Worm (Caenorhabditis elegans) whole organism, midembryonic: ENCODE measurements around the gene nhr-138.
"Not testable (repeated sequence)": the region's sequence is repeated elsewhere in the genome, so short reads cannot be mapped to it uniquely, and the experiment has no call there.

Source experiments
- T22C8.4 ChIP-seq: fragments of 200-800 bp; sonication (Bioruptor generic); IDR thresholded peaks from 2 replicates; pipeline ENCODE4 v1.3.6; 2022; ENCODE audit warnings: missing genetic modification characterization, missing compliant biosample characterization
- cog-1 ChIP-seq: sonication (generic microtip); optimal IDR thresholded peaks from 2 replicates; lab custom pipeline; 2016; ENCODE audit warnings: missing genetic modification characterization, missing compliant biosample characterization
- flt-1 ChIP-seq: fragments of 200-800 bp; sonication (Bioruptor generic); IDR thresholded peaks from 2 replicates; pipeline ENCODE4 v1.3.6; 2022; ENCODE audit warnings: missing genetic modification characterization, missing compliant biosample characterization
- klf-2 ChIP-seq: fragments of 200-800 bp; sonication (Bioruptor generic); conservative IDR thresholded peaks from 2 replicates; pipeline ENCODE4 v1.3.6; 2022; ENCODE audit warnings: missing genetic modification reagents, missing genetic modification characterization, missing compliant biosample characterization
- med-1 ChIP-seq: sonication (generic microtip); optimal IDR thresholded peaks from 2 replicates; lab custom pipeline; 2017; ENCODE audit warnings: missing genetic modification characterization, mild to moderate bottlenecking, missing compliant biosample characterization, antibody characterized with exemption, missing genetic modification reagents; ENCODE audit not compliant: insufficient read depth
- ref-1 ChIP-seq: fragments of 200-800 bp; sonication (Bioruptor generic); conservative IDR thresholded peaks from 2 replicates; pipeline ENCODE4 v1.3.6; 2022; ENCODE audit warnings: missing genetic modification reagents, missing genetic modification characterization, missing compliant biosample characterization
- tab-1 ChIP-seq: fragments of 200-800 bp; sonication (Bioruptor generic); IDR thresholded peaks from 2 replicates; pipeline ENCODE4 v1.3.6; 2022; ENCODE audit warnings: missing genetic modification characterization, missing compliant biosample characterization
- ztf-23 ChIP-seq: fragments of 200-800 bp; sonication (Bioruptor generic); IDR thresholded peaks from 2 replicates; pipeline ENCODE4 v1.3.6; 2022; ENCODE audit warnings: missing genetic modification reagents, missing genetic modification characterization, missing compliant biosample characterization
- ztf-29 ChIP-seq: fragments of 200-800 bp; sonication (Bioruptor generic); IDR thresholded peaks from 2 replicates; pipeline ENCODE4 v1.3.6; 2022; ENCODE audit warnings: missing genetic modification reagents, missing genetic modification characterization, missing compliant biosample characterization

nhr-138 gene

ce11 chrIV:9755713-9756112, 30.7 kb downstream of the nhr-138 start:
- no peak for TF ChIP-seq ref-1 (GFP tag; lab: Robert Waterston, UW)
- no peak for TF ChIP-seq ztf-29 (GFP tag; lab: Robert Waterston, UW)
- no peak for TF ChIP-seq ztf-23
- TF ChIP-seq cog-1 (tag; lab: Kevin White, UChicago) = no peak
- TF ChIP-seq flt-1 (GFP tag; lab: Robert Waterston, UW) = no peak
- no peak for TF ChIP-seq med-1 (GFP tag; lab: Kevin White, UChicago)
- TF ChIP-seq T22C8.4 = no peak
- no peak for TF ChIP-seq tab-1 (GFP tag; lab: Robert Waterston, UW)
- no peak for TF ChIP-seq klf-2 (GFP tag; lab: Robert Waterston, UW)

ce11 chrIV:9756647-9757424, 31.8 kb downstream of the nhr-138 start:
- TF ChIP-seq ztf-23 (no peak), ztf-29 (GFP tag; lab: Robert Waterston, UW) (no peak), flt-1 (GFP tag; lab: Robert Waterston, UW) (no peak), klf-2 (GFP tag; lab: Robert Waterston, UW) (no peak), med-1 (GFP tag; lab: Kevin White, UChicago) (no peak), ref-1 (GFP tag; lab: Robert Waterston, UW) (no peak), T22C8.4 (no peak), cog-1 (tag; lab: Kevin White, UChicago) (no peak), tab-1 (GFP tag; lab: Robert Waterston, UW) (no peak)

DNA sequence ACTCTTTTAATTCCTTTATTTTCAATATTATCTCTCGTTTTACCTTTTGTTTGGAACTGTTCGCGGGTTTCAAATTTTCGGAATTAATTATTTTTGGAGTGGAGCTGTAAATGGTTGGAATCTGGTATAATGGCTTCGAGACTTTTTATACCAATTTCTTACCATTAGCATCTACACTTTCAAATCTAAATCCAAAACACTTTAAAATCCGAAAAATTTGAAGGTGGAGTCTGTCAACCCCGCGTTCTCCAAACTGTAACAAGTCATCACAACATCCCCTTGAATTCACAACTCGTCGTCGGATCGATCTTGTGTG, 32.3 kb downstream of the nhr-138 start, which contains the start of gene nhr-97:
TSS of gene nhr-97 (plus strand) at position 217 of the 316 bp plus-strand sequence.
- TF ChIP-seq T22C8.4 (no peak), flt-1 (GFP tag; lab: Robert Waterston, UW) (no peak)

DNA sequence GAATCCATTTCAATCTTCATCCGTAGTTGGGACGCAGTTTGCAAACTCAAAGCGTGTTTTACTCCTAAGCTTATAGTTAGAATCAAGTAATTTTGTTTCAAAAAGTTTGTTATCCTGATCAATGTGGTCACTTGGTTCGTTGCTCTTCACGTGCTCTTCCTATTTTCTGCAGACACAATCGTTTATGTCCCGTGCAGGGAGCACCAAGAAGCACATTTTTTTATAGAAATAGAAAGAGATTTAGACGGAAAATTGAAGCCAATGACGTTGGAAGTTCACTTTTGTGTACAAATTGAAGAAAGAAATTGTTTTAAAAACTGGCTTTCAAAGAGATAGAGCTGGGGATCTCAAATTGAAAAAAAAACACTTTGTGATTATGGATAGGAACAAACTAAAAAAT, 36.7 kb downstream of the nhr-138 start:
- no peak for TF ChIP-seq klf-2 (GFP tag; lab: Robert Waterston, UW)

DNA sequence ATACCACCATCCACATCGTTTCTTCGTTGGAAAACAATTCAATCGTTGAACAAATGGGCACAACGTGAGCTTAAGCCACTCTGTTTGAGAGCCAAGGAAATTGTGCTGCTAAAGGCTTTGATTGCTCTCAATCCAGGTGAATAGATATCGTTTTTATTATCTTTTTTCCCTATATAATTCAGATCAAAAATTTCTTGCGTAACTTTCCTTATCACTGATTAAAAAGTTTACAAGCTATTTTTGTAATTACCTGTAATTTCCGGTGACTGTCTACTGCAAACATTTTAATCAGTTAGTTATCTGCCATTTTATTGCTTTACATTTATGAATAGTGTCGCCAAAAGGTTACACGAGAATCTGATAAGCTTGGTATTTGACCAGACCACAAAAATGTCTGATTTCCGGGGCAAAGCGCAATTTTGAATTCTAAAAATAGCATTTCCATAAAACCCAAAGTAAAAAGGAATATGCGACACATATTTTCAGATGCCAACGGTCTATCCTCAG, 37.7 kb downstream of the nhr-138 start:
- TF ChIP-seq ztf-23 (no peak), tab-1 (GFP tag; lab: Robert Waterston, UW) (no peak), klf-2 (GFP tag; lab: Robert Waterston, UW) (no peak), cog-1 (tag; lab: Kevin White, UChicago) (no peak)

DNA sequence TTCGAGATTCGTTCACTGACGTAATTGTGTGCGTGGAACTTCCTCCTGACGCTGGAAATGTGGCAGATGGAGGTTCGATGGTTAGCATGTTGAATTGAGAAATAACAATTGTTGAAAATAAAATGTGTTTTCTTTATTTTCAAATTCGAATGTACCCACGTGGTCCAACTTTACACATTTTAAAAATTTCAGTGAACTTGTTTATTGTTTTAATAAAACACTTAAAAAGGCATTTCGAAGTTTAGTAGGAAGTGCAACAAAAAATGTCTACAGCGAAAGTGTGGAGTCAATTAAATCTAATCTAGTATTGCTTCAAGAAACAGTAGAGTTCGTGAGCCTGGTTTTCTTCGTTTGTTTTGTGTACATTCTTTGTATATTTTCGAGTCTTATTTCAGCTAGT, 41.2 kb downstream of the nhr-138 start, which contains the start of gene ssp-36:
TSS of gene ssp-36 (minus strand) at position 101 of the 400 bp plus-strand sequence.
- TF ChIP-seq cog-1 (tag; lab: Kevin White, UChicago) (no peak), med-1 (GFP tag; lab: Kevin White, UChicago) (no peak), ztf-23 (no peak)

DNA sequence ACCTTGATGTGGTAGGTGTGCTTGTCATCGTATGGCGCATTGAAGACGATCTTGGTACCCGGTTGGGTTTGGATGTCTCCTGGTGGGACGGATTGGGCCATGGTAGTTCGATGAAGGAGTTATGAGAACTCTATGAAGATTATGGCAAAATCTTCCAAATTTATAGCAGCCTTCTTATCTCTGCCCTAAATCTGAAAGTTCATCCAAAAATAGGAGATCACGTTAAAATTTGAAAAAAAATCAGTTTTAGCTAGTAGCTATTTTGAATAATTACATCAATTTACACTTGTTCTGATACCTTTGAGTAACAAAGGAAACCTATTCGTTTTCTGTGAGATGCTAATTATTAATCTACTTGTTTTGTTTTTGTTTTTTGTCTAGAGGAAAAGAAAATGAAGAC, 42.0 kb downstream of the nhr-138 start, which contains the start of gene msp-79:
TSS of gene msp-79 (minus strand) at position 101 of the 400 bp plus-strand sequence.
- not testable (repeated sequence) for TF ChIP-seq ztf-23; flt-1 (GFP tag; lab: Robert Waterston, UW); tab-1 (GFP tag; lab: Robert Waterston, UW)

DNA sequence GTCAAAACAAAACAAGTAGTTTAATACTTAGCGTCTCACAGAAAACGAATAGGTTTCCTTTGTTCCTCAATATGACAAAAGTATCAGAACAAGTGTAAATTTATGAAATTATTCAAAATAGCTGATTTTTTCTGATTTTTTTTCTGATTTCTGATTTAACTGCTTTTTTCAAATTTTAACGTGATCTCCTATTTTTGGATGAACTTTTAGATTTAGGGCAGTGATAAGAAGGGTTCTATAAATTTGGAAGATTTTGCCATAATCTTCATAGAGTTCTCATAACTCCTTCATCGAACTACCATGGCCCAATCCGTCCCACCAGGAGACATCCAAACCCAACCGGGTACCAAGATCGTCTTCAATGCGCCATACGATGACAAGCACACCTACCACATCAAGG, 44.7 kb downstream of the nhr-138 start, which contains the start of gene msp-78:
TSS of gene msp-78 (plus strand) at position 301 of the 400 bp plus-strand sequence.
- not testable (repeated sequence) for TF ChIP-seq ztf-23; klf-2 (GFP tag; lab: Robert Waterston, UW); ztf-29 (GFP tag; lab: Robert Waterston, UW)

DNA sequence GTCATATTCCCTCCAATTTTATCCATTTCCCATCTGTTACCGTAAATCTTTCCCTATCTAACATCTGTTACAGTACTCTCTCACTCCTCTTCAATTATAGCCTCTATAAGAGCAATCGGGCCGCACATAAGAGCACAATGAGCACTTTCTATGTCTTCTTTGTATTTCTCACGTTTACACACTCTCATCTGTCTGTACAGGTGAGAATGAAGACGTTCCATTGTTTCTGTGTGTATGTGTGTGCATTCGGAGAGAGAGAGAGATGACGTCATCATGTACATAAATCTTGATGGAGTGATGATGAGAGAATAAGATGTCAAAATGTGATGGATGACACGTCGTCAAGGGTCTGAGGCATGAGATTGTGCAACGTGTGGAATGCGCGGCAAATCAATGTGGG, 45.7 kb downstream of the nhr-138 start:
- TF ChIP-seq ztf-29 (GFP tag; lab: Robert Waterston, UW) (no peak), T22C8.4 (no peak), cog-1 (tag; lab: Kevin White, UChicago) (peak; percentile 11)

DNA sequence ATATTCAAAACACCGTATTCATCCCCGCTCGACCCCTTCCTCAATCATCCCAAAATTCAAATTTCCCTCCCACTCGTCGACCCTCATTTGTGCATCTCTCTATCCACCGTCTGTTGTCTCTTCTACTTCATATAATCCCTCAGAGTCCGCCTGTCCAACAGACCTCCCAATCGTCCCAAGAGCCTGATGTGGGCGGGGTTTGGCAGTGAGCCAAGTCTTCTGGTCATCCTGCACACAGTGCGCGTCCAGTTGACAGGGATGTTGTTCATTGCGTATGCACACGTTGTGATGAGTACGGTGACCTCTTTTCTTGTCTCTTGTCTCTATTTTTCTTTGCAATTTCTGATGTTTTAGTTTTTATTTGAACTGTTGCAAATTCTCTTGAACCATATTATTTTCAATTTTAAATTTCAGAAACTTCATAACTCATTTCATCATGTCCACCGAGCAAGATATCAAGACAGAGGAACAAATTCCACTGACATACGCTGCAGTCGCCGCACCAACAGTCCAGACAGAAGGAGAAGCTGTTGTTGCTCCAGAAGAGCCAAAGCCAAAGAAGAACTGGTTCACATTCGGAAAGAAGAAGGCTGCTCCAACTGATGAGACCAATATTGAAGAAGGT, 47.2 kb downstream of the nhr-138 start, which contains the start of gene cav-1:
TSS of gene cav-1 (plus strand) at position 415 of the 625 bp plus-strand sequence.
- no peak for TF ChIP-seq tab-1 (GFP tag; lab: Robert Waterston, UW)
- 0 out of 2 replicates have a peak, but pooled peaks have one; percentile 10 for TF ChIP-seq flt-1 (GFP tag; lab: Robert Waterston, UW)

- TF ChIP-seq klf-2 (GFP tag; lab: Robert Waterston, UW) = no peak
- peak; percentile 41; the same call in 1 of the 2 replicates for TF ChIP-seq flt-1 (GFP tag; lab: Robert Waterston, UW)
These were observed 48.4 kb downstream of the nhr-138 start for ce11 chrIV:9773441-9773840.
